Worm (Caenorhabditis elegans): ENCODE measurements around the gene clec-59.

DNA sequence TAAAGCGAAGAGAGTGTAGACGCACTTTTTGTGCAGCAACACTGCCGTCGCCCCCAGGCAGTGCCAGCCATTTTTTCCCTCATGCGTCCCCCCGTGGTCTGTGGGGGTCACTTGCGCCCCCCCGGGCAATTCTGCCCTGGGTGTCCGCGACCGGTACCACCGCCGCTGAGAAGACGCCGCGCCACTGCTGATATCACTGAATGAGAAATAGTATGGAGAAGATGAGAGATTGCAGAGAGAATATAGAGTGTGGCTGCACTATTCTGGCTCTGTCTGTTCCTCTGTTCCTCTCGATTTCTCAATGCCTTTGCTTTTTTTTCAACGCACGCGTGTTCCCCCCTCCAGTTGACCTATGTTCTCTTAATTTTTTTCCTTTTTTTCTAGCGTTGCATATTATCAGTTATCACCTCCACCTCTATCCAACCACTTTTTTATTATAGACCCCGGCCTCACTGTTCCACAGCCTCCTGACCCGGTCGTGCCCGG lies 48.4 kb upstream of the clec-59 start, which contains the start of gene mab-10:
- TF ChIP-seq lsy-2 (tag; optimal IDR thresholded peaks at IDR 0.05): peak in 1 of 2 experiments; percentile 34
- TF ChIP-seq unc-62 (GFP tag; optimal IDR thresholded peaks at IDR 0.05): no peak
- no peak for TF ChIP-seq nhr-237 (tag; optimal IDR thresholded peaks at IDR 0.05)
- TF ChIP-seq C34F6.9 (tag; optimal IDR thresholded peaks at IDR 0.05): no peak
- TF ChIP-seq nhr-12 (tag; optimal IDR thresholded peaks at IDR 0.05): no peak
- no peak for TF ChIP-seq ama-1 (optimal IDR thresholded peaks at IDR 0.05)
- no peak for TF ChIP-seq elt-3 (tag; optimal IDR thresholded peaks at IDR 0.05)
- TF ChIP-seq fos-1 (tag; optimal IDR thresholded peaks at IDR 0.05): peak; percentile 45
- TF ChIP-seq unc-39 (tag; optimal IDR thresholded peaks at IDR 0.05): no peak
- TF ChIP-seq crh-2 (tag; optimal IDR thresholded peaks at IDR 0.05): no peak
- TF ChIP-seq snpc-4 (tag; optimal IDR thresholded peaks at IDR 0.05): no peak
- TF ChIP-seq lin-13 (GFP tag; optimal IDR thresholded peaks at IDR 0.05): no peak

All from whole organism, L2 larva.